Worm (Caenorhabditis elegans) whole organism, midembryonic: ENCODE data around the gene F52D10.4.
A peak's percentile ranks its signal among the peaks of the same experiment; 100 is the strongest.

Source experiments
- T22C8.4 ChIP-seq: fragments of 200-800 bp; sonication (Bioruptor generic); IDR thresholded peaks from 2 replicates; pipeline ENCODE4 v1.3.6; 2022; ENCODE audit warnings: missing genetic modification characterization, missing compliant biosample characterization
- cog-1 ChIP-seq: sonication (generic microtip); optimal IDR thresholded peaks from 2 replicates; lab custom pipeline; 2016; ENCODE audit warnings: missing genetic modification characterization, missing compliant biosample characterization
- flt-1 ChIP-seq: fragments of 200-800 bp; sonication (Bioruptor generic); IDR thresholded peaks from 2 replicates; pipeline ENCODE4 v1.3.6; 2022; ENCODE audit warnings: missing genetic modification characterization, missing compliant biosample characterization
- klf-2 ChIP-seq: fragments of 200-800 bp; sonication (Bioruptor generic); conservative IDR thresholded peaks from 2 replicates; pipeline ENCODE4 v1.3.6; 2022; ENCODE audit warnings: missing genetic modification reagents, missing genetic modification characterization, missing compliant biosample characterization
- med-1 ChIP-seq: sonication (generic microtip); optimal IDR thresholded peaks from 2 replicates; lab custom pipeline; 2017; ENCODE audit warnings: missing genetic modification characterization, mild to moderate bottlenecking, missing compliant biosample characterization, antibody characterized with exemption, missing genetic modification reagents; ENCODE audit not compliant: insufficient read depth
- ref-1 ChIP-seq: fragments of 200-800 bp; sonication (Bioruptor generic); conservative IDR thresholded peaks from 2 replicates; pipeline ENCODE4 v1.3.6; 2022; ENCODE audit warnings: missing genetic modification reagents, missing genetic modification characterization, missing compliant biosample characterization
- tab-1 ChIP-seq: fragments of 200-800 bp; sonication (Bioruptor generic); IDR thresholded peaks from 2 replicates; pipeline ENCODE4 v1.3.6; 2022; ENCODE audit warnings: missing genetic modification characterization, missing compliant biosample characterization
- ztf-23 ChIP-seq: fragments of 200-800 bp; sonication (Bioruptor generic); IDR thresholded peaks from 2 replicates; pipeline ENCODE4 v1.3.6; 2022; ENCODE audit warnings: missing genetic modification reagents, missing genetic modification characterization, missing compliant biosample characterization
- ztf-29 ChIP-seq: fragments of 200-800 bp; sonication (Bioruptor generic); IDR thresholded peaks from 2 replicates; pipeline ENCODE4 v1.3.6; 2022; ENCODE audit warnings: missing genetic modification reagents, missing genetic modification characterization, missing compliant biosample characterization

The F52D10.4 gene

ce11 chrX:11592539-11592938 is 24.7 kb upstream of the F52D10.4 start:
- no peak for TF ChIP-seq klf-2 (GFP tag; lab: Robert Waterston, UW)
- TF ChIP-seq ref-1 (GFP tag; lab: Robert Waterston, UW): no peak
- no peak for TF ChIP-seq med-1 (GFP tag; lab: Kevin White, UChicago)
- no peak for TF ChIP-seq cog-1 (tag; lab: Kevin White, UChicago)
- TF ChIP-seq ztf-23: no peak
- TF ChIP-seq flt-1: no peak
- no peak for TF ChIP-seq tab-1 (GFP tag; lab: Robert Waterston, UW)
- TF ChIP-seq ztf-29 (GFP tag; lab: Robert Waterston, UW): no peak
- TF ChIP-seq T22C8.4 (GFP tag; lab: Robert Waterston, UW): no peak

- TF ChIP-seq tab-1 (GFP tag; lab: Robert Waterston, UW): no peak
- TF ChIP-seq ztf-29 (GFP tag; lab: Robert Waterston, UW): no peak
- TF ChIP-seq ref-1 (GFP tag; lab: Robert Waterston, UW): no peak
- no peak for TF ChIP-seq klf-2 (GFP tag; lab: Robert Waterston, UW)
- no peak for TF ChIP-seq ztf-23
- no peak for TF ChIP-seq cog-1 (tag; lab: Kevin White, UChicago)
- TF ChIP-seq med-1 (GFP tag; lab: Kevin White, UChicago): no peak
- TF ChIP-seq T22C8.4 (GFP tag; lab: Robert Waterston, UW): no peak
- TF ChIP-seq flt-1: no peak
Measured at ce11 chrX:11596876-11597275, 20.4 kb upstream of the F52D10.4 start.

- TF ChIP-seq ref-1 (GFP tag; lab: Robert Waterston, UW): no peak
- no peak for TF ChIP-seq T22C8.4 (GFP tag; lab: Robert Waterston, UW)
- TF ChIP-seq ztf-23: no peak
- TF ChIP-seq ztf-29 (GFP tag; lab: Robert Waterston, UW): no peak
- TF ChIP-seq cog-1 (tag; lab: Kevin White, UChicago): no peak
- no peak for TF ChIP-seq klf-2 (GFP tag; lab: Robert Waterston, UW)
- TF ChIP-seq flt-1: no peak
Measured at ce11 chrX:11598839-11599238, 18.4 kb upstream of the F52D10.4 start.

DNA sequence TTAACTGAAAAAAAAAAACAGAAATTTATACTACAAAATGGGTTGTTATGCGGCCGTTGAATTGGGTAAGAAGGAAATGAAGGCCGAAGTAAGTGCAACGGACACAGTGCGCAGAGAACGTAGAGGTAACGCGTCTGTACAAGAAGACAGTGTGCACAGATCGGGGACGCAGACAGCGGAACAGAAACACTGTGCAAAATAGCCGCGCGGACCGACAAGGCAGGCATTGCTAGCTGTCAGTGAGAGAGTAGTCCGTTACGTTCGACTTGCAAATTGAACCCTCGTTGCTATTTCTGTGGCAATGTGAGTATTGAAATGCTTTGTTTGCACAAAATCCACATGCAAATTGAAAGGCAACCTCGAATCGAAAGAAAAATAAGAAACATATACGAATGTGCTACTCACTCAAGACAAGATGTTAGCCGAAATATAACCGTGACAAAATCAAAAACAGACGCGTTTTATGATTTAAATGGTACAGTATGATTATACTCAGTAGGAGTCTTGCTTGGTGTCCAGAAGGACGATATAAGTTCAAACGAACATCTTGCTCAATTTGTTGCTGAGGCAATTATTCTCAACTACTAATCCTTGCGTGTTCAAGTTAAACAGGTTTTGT is 16.7 kb upstream of the F52D10.4 start:
- TF ChIP-seq flt-1: 0 out of 2 replicates have a peak, but pooled peaks have one; percentile 17
- TF ChIP-seq tab-1 (GFP tag; lab: Robert Waterston, UW): no peak
- TF ChIP-seq cog-1 (tag; lab: Kevin White, UChicago): no peak

ce11 chrX:11603234-11604108 is 13.8 kb upstream of the F52D10.4 start:
- peak; percentile 29; the same call in 1 of the 2 replicates for TF ChIP-seq ztf-23
- TF ChIP-seq ref-1 (GFP tag; lab: Robert Waterston, UW): no peak

ce11 chrX:11605214-11605765 is 12.0 kb upstream of the F52D10.4 start, which contains the start of gene ftt-2:
Gene ftt-2 (minus strand): TSS chrX:11605419.
- no peak for TF ChIP-seq T22C8.4 (GFP tag; lab: Robert Waterston, UW)
- TF ChIP-seq med-1 (GFP tag; lab: Kevin White, UChicago): no peak
- TF ChIP-seq ref-1 (GFP tag; lab: Robert Waterston, UW): no peak
- TF ChIP-seq cog-1 (tag; lab: Kevin White, UChicago): no peak
- no peak for TF ChIP-seq ztf-29 (GFP tag; lab: Robert Waterston, UW)
- TF ChIP-seq ztf-23: no peak
- no peak for TF ChIP-seq tab-1 (GFP tag; lab: Robert Waterston, UW)
- TF ChIP-seq flt-1: no peak
- TF ChIP-seq klf-2 (GFP tag; lab: Robert Waterston, UW): no peak

- TF ChIP-seq ref-1 (GFP tag; lab: Robert Waterston, UW) (no peak), T22C8.4 (GFP tag; lab: Robert Waterston, UW) (peak; percentile 50; the same call in 1 of the 2 replicates), med-1 (GFP tag; lab: Kevin White, UChicago) (peak; percentile 86), klf-2 (GFP tag; lab: Robert Waterston, UW) (peak; percentile 80), cog-1 (tag; lab: Kevin White, UChicago) (peak; percentile 100), ztf-23 (peak; percentile 88), flt-1 (peak; percentile 95), ztf-29 (GFP tag; lab: Robert Waterston, UW) (peak; percentile 95), tab-1 (GFP tag; lab: Robert Waterston, UW) (peak; percentile 54; the same call in 1 of the 2 replicates)
Measured at ce11 chrX:11605766-11606490, 11.3 kb upstream of the F52D10.4 start.

DNA sequence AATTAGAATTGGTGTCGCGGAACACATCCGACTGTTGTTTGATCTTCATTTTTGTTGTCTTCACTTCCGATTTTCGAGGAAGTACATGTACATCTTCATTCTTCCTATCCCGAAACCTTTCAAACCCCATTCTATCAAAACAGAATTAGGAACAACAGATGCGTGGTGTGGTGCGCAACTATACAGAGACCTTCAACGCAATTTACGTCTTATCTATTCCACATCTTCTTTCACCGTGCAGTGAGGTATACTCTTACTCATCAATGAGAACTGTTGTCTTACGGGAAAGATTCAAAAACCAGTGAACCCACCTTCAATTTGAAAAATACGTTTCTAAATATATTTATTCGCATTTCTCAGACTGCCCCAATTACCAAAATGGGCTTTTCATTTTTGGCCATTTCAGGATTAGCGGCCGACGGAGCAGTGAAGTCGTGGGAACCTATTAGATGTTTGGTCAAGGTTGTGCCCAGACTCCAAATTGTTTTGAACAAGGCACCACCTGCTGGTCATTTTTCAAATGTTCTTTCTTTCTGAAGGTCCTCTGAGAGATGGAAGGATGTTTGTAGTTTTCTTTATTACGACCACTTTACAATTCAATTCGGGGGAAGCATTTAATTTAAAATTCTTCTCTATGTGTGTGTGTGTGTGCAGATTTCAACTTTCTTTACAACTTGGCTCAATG is 10.3 kb upstream of the F52D10.4 start:
- TF ChIP-seq ref-1 (GFP tag; lab: Robert Waterston, UW) (no peak), ztf-29 (GFP tag; lab: Robert Waterston, UW) (no peak), klf-2 (GFP tag; lab: Robert Waterston, UW) (no peak), flt-1 (no peak), cog-1 (tag; lab: Kevin White, UChicago) (no peak)
